Worm (Caenorhabditis elegans): ENCODE results near the gene F54D5.5.

ce11 chrII:11535429-11535828 is 31.4 kb downstream of the F54D5.5 start:
- TF ChIP-seq fos-1 (tag; optimal IDR thresholded peaks at IDR 0.05), result no peak
- TF ChIP-seq nhr-11 (tag; optimal IDR thresholded peaks at IDR 0.05), result no peak

Measured in whole organism, L2 larva.